Fruit fly (Drosophila melanogaster) ovary, adult (tissue): ENCODE results near the gene CG14507.
A peak's percentile ranks its signal among the peaks of the same experiment; 100 is the strongest.

Source experiments
- CG17801 ChIP-seq: fragments of 200-800 bp; optimal IDR thresholded peaks from 2 replicates; lab custom pipeline; 2019; ENCODE audit warnings: missing biosample characterization, mild to moderate bottlenecking, missing genetic modification characterization, moderate library complexity; ENCODE audit not compliant: partially characterized antibody

CG14507 gene

dm6 chr3R:29204033-29204432, 23.5 kb downstream of the CG14507 start, which contains the start of gene Cyt-c1L:
TSS of gene Cyt-c1L (minus strand) at chr3R:29204133.
- TF ChIP-seq CG17801 (GFP tag; lab: Kevin White, UChicago): no peak

DNA sequence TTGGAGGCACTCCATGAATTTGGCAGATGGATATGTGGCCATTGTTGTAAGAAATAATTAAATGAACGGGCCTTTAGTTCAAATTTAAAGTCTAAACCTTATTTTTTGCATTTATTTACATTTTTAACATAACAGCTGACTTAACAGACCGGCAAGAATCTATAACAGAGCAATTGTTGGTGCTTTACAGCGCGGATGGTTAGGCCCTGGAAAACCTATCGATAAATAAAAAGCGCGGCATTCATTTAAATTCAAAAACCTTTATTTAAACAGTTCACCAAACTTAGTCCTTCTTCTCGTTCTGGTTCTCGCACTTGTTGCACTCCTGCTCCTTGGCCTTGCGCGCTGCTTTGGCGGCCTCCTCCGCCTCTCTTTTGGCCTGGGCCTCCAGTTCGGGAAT, 25.1 kb downstream of the CG14507 start, which contains the start of gene Mesh1:
Gene Mesh1 (minus strand): TSS at position 108 of the 400 bp plus-strand sequence.
- TF ChIP-seq CG17801 (GFP tag; lab: Kevin White, UChicago): no peak

dm6 chr3R:29199807-29200693, 27.5 kb downstream of the CG14507 start, which contains the start of gene CG11899:
TSS of gene CG11899 (plus strand) at chr3R:29200454.
- TF ChIP-seq CG17801 (GFP tag; lab: Kevin White, UChicago): peak; percentile 61

DNA sequence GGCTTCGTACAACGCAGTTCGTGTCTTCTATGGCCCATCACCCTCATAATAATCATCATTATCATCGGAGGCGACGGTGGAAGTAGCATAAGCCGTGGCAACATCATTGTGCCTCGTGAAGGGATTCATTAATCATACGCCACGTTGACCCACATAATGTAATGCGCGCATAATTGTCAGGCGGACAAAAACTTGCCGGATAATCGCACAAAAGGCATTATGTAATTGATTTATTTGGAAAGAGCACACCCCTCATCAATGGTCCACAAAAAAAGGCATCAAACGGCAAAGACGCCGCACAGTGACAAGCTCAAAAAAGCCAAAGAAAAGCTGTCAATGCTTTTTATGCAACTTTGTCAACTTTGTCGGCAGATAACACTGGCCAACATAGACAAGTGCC, 29.2 kb downstream of the CG14507 start:
- TF ChIP-seq CG17801 (GFP tag; lab: Kevin White, UChicago): no peak

DNA sequence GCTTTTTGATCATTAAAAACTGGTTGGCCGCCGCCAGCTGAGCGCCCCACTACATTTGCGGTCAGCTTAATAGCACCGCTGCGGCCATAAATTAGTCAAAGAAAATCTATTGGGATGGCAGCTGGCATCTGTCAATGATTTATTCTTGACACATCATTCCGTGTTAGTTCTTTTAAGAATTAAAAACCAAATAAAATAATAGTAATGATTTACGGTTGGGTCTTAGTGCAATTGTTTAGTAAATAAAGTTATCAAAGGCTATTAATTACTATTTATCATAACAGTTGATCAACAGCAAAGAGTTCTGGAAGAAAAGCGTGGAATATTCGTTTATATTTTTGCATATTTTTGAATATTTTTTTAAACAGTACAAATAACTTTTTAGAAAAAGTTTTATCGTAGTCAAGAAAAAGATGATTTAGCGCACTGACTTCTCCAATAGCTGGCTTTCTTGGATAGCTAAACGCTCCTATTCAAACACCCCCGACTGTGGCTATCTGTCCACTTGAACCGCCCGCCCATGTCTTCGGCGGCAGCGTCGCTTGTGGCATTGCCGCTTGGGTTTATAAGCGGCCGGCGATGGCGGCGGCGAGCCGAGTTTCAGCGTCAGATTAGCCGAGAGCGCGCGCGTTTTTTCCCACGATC, 30.4 kb downstream of the CG14507 start, which contains the start of gene CG14515:
Gene CG14515 (plus strand): TSS at position 590 of the 645 bp plus-strand sequence.
- no peak for TF ChIP-seq CG17801 (GFP tag; lab: Kevin White, UChicago)

DNA sequence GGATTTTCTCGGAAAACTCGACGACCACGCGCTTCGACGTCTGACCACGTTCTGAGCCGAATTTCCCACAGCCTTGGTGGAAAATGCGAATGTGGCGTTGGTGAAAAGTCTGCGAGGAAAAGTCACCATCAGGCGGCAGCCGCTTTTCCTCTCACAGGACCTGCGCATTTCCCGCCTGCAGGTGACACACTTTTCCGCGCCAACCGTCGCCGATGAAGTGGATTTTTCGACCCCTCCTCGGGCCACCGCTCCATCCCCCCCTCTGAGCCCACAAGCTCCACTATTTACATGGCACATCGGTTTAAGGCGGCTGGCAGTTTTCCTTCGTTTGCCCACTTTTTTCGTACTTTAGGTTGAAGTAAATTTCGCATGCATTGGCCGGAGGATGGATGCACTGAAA, 32.6 kb downstream of the CG14507 start, which contains the start of gene jus:
Gene jus (minus strand): TSS at position 38 of the 400 bp plus-strand sequence.
- no peak for TF ChIP-seq CG17801 (GFP tag; lab: Kevin White, UChicago)

DNA sequence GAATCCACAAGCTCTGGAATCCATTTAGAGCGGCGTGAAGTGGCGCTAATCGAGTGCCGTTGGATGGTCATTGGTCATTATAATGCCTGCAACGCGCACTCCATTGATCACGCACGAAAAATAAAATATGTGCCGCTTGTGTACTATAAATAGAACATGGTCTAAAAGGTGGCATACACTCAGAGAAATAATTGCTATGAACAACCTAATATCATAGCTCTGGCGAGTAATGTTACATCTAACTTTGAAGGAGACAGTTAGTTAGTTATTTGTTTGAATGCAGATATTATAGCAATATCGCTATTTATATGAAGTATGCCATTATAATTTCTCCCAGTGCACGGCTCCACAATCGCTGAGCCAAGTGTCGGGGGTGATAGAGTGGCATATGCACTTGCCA, 36.5 kb downstream of the CG14507 start:
- TF ChIP-seq CG17801 (GFP tag; lab: Kevin White, UChicago): no peak
